Worm (Caenorhabditis elegans) whole organism, midembryonic: ENCODE results near the gene F57G8.7.
"Not testable (repeated sequence)": the region's sequence is repeated elsewhere in the genome, so short reads cannot be mapped to it uniquely, and the experiment has no call there.

Source experiments
- T22C8.4 ChIP-seq: fragments of 200-800 bp; sonication (Bioruptor generic); IDR thresholded peaks from 2 replicates; pipeline ENCODE4 v1.3.6; 2022; ENCODE audit warnings: missing genetic modification characterization, missing compliant biosample characterization
- cog-1 ChIP-seq: sonication (generic microtip); optimal IDR thresholded peaks from 2 replicates; lab custom pipeline; 2016; ENCODE audit warnings: missing genetic modification characterization, missing compliant biosample characterization
- flt-1 ChIP-seq: fragments of 200-800 bp; sonication (Bioruptor generic); IDR thresholded peaks from 2 replicates; pipeline ENCODE4 v1.3.6; 2022; ENCODE audit warnings: missing genetic modification characterization, missing compliant biosample characterization
- klf-2 ChIP-seq: fragments of 200-800 bp; sonication (Bioruptor generic); conservative IDR thresholded peaks from 2 replicates; pipeline ENCODE4 v1.3.6; 2022; ENCODE audit warnings: missing genetic modification reagents, missing genetic modification characterization, missing compliant biosample characterization
- med-1 ChIP-seq: sonication (generic microtip); optimal IDR thresholded peaks from 2 replicates; lab custom pipeline; 2017; ENCODE audit warnings: missing genetic modification characterization, mild to moderate bottlenecking, missing compliant biosample characterization, antibody characterized with exemption, missing genetic modification reagents; ENCODE audit not compliant: insufficient read depth
- ref-1 ChIP-seq: fragments of 200-800 bp; sonication (Bioruptor generic); conservative IDR thresholded peaks from 2 replicates; pipeline ENCODE4 v1.3.6; 2022; ENCODE audit warnings: missing genetic modification reagents, missing genetic modification characterization, missing compliant biosample characterization
- tab-1 ChIP-seq: fragments of 200-800 bp; sonication (Bioruptor generic); IDR thresholded peaks from 2 replicates; pipeline ENCODE4 v1.3.6; 2022; ENCODE audit warnings: missing genetic modification characterization, missing compliant biosample characterization
- ztf-23 ChIP-seq: fragments of 200-800 bp; sonication (Bioruptor generic); IDR thresholded peaks from 2 replicates; pipeline ENCODE4 v1.3.6; 2022; ENCODE audit warnings: missing genetic modification reagents, missing genetic modification characterization, missing compliant biosample characterization
- ztf-29 ChIP-seq: fragments of 200-800 bp; sonication (Bioruptor generic); IDR thresholded peaks from 2 replicates; pipeline ENCODE4 v1.3.6; 2022; ENCODE audit warnings: missing genetic modification reagents, missing genetic modification characterization, missing compliant biosample characterization

The F57G8.7 gene

DNA sequence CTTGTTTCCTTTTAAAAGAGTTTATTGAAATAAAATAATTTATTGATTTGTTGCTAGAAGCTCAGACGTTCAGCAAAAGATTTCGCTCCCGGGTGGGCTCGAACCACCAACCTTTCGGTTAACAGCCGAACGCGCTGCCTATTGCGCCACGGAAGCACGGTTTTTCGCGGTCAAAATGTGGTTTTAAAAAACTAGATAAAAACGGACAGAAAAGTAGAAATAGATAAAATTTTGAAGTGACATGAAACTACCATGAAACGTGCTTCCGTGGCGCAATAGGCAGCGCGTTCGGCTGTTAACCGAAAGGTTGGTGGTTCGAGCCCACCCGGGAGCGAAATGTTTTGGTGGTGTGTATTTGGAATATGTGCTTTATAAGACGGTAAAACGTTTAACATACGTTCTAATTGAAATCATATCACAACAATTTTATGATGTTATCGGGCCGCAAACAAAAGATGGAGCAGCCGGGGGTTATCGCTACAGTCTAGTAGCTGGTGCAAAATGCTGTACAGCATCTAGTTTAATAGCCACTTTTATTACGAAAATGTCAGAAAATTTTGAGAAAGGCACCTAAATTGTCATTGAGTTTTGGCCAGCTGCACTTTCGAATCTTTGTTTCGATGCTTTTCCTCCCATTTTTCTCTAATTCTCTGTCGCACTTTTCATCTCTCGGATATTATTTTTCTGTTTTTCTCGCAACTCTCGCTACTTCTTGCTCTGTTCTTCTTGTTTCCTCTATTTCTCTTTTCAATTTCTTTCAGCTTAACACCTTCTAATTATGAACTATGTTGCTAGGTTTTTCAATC, 9.5 kb downstream of the F57G8.7 start, which contains the start of gene slc-9B.2:
slc-9B.2 (plus strand) TSS at position 756 of the 806 bp plus-strand sequence.
- not testable (repeated sequence) for TF ChIP-seq T22C8.4 (GFP tag; lab: Robert Waterston, UW); cog-1; klf-2 (GFP tag; lab: Robert Waterston, UW)

DNA sequence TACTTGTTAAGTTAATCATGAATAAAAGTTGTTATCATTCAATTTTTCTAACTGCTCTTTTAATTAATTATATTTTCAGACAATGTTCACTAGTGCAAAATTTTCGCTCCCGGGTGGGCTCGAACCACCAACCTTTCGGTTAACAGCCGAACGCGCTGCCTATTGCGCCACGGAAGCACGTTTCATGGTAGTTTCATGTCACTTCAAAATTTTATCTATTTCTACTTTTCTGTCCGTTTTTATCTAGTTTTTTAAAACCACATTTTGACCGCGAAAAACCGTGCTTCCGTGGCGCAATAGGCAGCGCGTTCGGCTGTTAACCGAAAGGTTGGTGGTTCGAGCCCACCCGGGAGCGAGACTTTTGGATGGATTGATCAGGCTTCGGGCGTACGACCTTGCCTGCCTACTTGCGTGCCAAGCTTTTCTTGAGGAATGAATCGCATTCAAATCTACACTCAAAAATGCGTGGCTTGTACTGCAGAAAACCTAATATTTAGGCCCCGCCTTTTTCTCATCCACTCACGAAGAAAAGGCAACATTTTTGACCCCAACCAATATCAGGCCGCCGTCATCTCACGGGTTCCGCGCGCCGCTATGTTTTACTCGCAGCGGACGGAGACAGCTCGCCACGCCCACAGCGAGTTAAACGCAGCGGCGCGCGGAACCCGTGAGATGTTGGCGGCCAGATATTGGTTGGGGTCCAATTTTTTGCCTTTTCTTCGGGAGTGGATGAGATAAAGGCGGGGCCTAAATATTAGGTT, 12.7 kb downstream of the F57G8.7 start:
- 0 out of 2 replicates have a peak, but pooled peaks have one; percentile 43 for TF ChIP-seq klf-2 (GFP tag; lab: Robert Waterston, UW)

DNA sequence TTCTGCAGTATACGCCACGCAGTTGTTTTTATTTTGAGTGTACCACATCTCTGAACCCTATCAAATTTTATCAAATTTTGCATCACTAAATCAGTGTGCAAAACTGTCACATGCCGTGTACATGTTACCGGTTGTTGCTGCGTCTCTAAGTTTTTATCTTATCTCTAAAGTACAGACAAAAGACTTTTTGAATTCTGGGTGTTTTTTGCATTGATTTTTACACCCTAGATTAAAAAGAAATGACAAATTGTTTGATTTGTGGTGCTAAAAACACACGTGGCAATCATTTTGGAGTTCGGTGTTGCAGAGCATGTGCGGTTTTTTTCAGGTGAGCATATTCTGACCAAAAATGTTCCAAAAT, 13.3 kb downstream of the F57G8.7 start, which contains the start of gene nhr-193:
nhr-193 (plus strand) TSS at position 51 of the 361 bp plus-strand sequence.
- TF ChIP-seq cog-1, result no peak
- TF ChIP-seq ztf-23 (GFP tag; lab: Robert Waterston, UW), result no peak
- no peak for TF ChIP-seq ref-1 (GFP tag; lab: Robert Waterston, UW)
- TF ChIP-seq ztf-29 (GFP tag; lab: Robert Waterston, UW), result no peak

DNA sequence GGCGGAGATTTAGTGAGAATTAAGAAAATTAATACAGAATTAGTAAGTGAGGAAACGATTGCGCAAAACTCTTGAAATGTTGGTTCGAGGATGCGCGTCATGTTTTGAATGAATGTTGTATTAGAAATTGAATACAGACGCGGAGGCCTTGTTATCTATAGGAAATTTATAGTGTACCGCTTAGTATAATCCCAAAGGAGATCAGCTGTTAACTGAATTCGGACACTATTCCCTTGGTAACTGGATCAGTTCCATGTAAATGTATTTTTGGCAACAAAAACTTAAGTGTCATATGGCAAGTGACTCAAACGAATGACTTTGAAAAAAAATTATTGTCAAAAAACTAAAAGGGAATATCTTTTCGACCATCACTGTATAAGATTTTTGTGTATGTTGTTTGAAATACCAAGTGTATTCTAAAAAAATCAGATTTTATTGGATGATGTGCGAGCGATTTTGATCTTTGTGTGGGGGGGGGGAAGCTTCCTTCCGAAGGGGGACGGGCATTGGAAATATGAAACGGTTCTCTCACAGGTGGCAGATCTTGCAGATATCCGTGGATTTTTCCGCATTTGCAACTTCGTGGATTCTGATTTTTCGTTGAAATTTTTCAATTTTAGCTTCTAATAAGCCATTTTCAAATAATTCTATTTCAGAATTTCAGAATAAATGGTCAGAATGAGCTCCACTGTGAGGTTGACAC, 17.6 kb downstream of the F57G8.7 start, which contains the start of the genes W08G11.5 and W08G11.1:
W08G11.5 (minus strand) TSS at position 101 of the 703 bp plus-strand sequence.
W08G11.1 (plus strand) TSS at position 653 of the 703 bp plus-strand sequence.
- TF ChIP-seq klf-2 (GFP tag; lab: Robert Waterston, UW) (no peak), T22C8.4 (GFP tag; lab: Robert Waterston, UW) (no peak), ztf-29 (GFP tag; lab: Robert Waterston, UW) (no peak), med-1 (GFP tag; lab: Kevin White, UChicago) (no peak), flt-1 (no peak), tab-1 (GFP tag; lab: Robert Waterston, UW) (no peak), ztf-23 (GFP tag; lab: Robert Waterston, UW) (no peak), cog-1 (no peak), ref-1 (GFP tag; lab: Robert Waterston, UW) (no peak)

DNA sequence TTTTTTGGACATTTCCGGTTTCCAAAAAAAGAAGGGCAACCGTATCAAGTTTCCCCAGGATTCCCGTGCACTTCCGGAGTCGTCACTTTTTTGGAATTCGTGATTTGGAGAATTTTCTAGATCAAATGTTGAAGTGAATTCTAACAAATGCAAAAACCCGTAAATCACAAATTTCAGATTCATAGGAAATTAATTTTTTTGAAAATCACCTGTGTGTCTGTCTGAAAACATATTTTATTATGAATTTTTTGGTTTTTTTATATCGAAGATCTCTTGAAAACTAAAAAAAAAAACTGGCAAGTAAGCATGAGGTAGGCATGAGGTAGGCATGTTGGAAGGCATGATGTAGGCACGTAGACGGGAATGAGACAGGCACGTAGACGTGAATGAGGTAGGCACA, 21.1 kb downstream of the F57G8.7 start:
- TF ChIP-seq cog-1, result no peak
- TF ChIP-seq klf-2 (GFP tag; lab: Robert Waterston, UW), result no peak
- TF ChIP-seq T22C8.4 (GFP tag; lab: Robert Waterston, UW), result no peak
- TF ChIP-seq med-1 (GFP tag; lab: Kevin White, UChicago), result no peak
- no peak for TF ChIP-seq ref-1 (GFP tag; lab: Robert Waterston, UW)
- TF ChIP-seq flt-1, result no peak
- TF ChIP-seq ztf-23 (GFP tag; lab: Robert Waterston, UW), result no peak
- TF ChIP-seq ztf-29 (GFP tag; lab: Robert Waterston, UW), result no peak

DNA sequence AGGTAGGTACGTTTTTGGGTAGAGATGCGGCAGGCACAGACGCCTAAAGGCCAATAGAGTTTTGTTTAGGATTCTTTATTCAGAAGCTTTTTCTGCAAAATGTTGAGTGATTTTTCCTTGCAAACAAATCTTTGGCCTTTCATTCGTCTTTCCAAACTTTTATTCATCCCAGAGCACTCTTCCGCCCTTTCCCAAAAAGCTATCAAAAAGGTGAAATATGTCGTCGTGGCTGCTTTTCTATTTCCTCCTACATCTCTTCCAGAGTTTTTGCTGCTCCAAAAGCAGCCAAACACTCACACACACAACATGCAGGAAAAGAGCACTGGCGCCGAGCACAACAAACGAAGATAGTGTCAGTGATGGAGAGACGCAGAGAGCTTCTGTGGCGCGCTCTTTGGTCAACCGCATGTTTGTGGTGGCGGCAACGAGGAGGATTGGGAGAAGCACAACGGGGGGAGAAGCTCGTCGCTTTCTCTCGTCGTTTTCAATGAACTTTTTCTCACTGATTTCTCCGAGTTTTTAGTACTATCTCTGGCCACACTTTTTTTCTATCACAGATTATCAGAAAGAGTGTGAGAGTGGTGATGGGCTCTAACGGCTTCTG, 21.9 kb downstream of the F57G8.7 start:
- no peak for TF ChIP-seq cog-1
- no peak for TF ChIP-seq ztf-29 (GFP tag; lab: Robert Waterston, UW)
- TF ChIP-seq tab-1 (GFP tag; lab: Robert Waterston, UW), result no peak
- TF ChIP-seq T22C8.4 (GFP tag; lab: Robert Waterston, UW), result no peak
- TF ChIP-seq med-1 (GFP tag; lab: Kevin White, UChicago), result no peak
- no peak for TF ChIP-seq klf-2 (GFP tag; lab: Robert Waterston, UW)
- no peak for TF ChIP-seq ref-1 (GFP tag; lab: Robert Waterston, UW)
- TF ChIP-seq flt-1, result no peak
- TF ChIP-seq ztf-23 (GFP tag; lab: Robert Waterston, UW), result no peak

DNA sequence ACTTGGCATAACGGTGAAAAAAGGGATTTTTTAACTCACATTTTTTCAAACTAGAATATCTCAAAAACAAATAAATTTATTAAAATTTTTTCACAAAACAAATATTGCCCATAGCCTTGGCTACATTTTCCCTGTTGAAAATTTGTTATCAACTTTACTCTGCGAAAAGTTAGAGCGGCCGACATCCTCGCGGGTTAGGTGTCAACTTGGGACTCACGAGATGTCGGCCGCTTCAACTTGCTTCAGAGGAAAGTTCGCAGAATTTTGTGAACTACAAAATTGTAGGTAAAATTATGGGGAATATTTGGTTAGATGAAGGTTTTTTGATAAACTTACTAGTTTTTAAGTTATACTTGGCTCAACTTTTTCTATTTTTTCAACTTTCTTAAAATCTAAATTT, 22.8 kb downstream of the F57G8.7 start:
- TF ChIP-seq cog-1 (no peak), klf-2 (GFP tag; lab: Robert Waterston, UW) (no peak)

DNA sequence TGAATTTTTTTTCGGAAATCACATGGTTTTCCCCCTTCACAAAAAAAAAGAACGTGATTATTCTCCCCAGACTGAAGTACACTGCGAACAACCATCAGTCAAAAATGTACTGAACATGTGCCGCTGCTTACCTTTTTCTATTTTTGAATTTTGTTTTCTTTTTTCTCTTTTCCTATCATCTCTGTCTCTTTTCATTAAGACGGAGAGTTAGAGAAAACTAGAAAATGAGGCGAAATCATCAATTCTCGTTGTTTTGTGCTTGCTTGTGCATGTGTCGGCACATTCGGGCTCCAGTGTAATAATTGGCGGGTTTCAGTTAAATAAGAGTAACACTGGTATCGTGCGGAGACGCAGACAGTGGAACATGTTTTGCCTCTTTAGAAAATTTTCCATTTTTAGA, 23.3 kb downstream of the F57G8.7 start:
- TF ChIP-seq T22C8.4 (GFP tag; lab: Robert Waterston, UW) (no peak), med-1 (GFP tag; lab: Kevin White, UChicago) (no peak), ztf-23 (GFP tag; lab: Robert Waterston, UW) (no peak), ref-1 (GFP tag; lab: Robert Waterston, UW) (no peak), flt-1 (no peak), cog-1 (no peak), tab-1 (GFP tag; lab: Robert Waterston, UW) (no peak), klf-2 (GFP tag; lab: Robert Waterston, UW) (no peak), ztf-29 (GFP tag; lab: Robert Waterston, UW) (no peak)

DNA sequence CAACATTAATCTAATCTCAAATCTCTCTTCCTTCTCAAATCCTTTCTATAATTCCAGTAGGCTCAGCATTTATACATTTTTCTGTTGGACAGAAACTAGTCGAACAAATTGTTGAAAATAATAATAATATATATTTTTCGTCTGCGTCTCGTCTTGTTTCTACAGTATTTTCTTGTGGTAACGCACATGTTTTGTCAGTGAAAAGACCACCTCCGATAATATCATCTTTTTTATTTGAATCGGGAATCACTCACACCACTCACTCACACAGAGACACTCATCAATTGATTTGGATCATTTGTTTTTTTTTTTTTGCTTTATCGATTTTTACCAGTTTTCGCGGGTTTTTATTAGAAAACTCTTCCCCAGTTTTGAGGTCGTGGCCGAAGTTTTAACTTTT, 25.7 kb downstream of the F57G8.7 start:
- TF ChIP-seq T22C8.4 (GFP tag; lab: Robert Waterston, UW) (no peak), flt-1 (no peak), ztf-23 (GFP tag; lab: Robert Waterston, UW) (no peak), med-1 (GFP tag; lab: Kevin White, UChicago) (no peak), ztf-29 (GFP tag; lab: Robert Waterston, UW) (no peak), tab-1 (GFP tag; lab: Robert Waterston, UW) (no peak), cog-1 (no peak), ref-1 (GFP tag; lab: Robert Waterston, UW) (no peak), klf-2 (GFP tag; lab: Robert Waterston, UW) (no peak)
